Worm (Caenorhabditis elegans): ENCODE measurements around the gene Y6G8.15.

- TF ChIP-seq tra-4 (tag; optimal IDR thresholded peaks at IDR 0.05), result no peak
- TF ChIP-seq sea-1 (GFP tag; conservative IDR thresholded peaks at IDR 0.05), result no peak
- TF ChIP-seq ceh-13 (GFP tag; optimal IDR thresholded peaks at IDR 0.05), result no peak
- no peak for TF ChIP-seq F13C5.2 (tag; optimal IDR thresholded peaks at IDR 0.05)
- TF ChIP-seq tbx-11 (GFP tag; IDR thresholded peaks at IDR 0.05), result no peak
- no peak for TF ChIP-seq ama-1 (optimal IDR thresholded peaks at IDR 0.05)
- no peak for TF ChIP-seq B0310.2 (tag; optimal IDR thresholded peaks at IDR 0.05)
- no peak for TF ChIP-seq aly-1 (tag; optimal IDR thresholded peaks at IDR 0.05)
- TF ChIP-seq ets-7 (tag; optimal IDR thresholded peaks at IDR 0.05), result no peak
These were observed 8.9 kb downstream of the Y6G8.15 start, which contains the start of gene ztf-25 for ce11 chrV:17601520-17601919.
